Fruit fly (Drosophila melanogaster) whole organism, embryonic: ENCODE results near the gene ClpP.

Experiments used
- BEAF-32 ChIP-seq: fragments of 200-800 bp; sonication (Bioruptor generic); optimal IDR thresholded peaks from 3 replicates; lab custom pipeline; 2017; ENCODE audit warnings: missing biosample characterization, missing genetic modification characterization, mild to moderate bottlenecking, moderate library complexity, missing genetic modification reagents
- BtbVII ChIP-seq: fragments of 200-800 bp; sonication (Bioruptor generic); optimal IDR thresholded peaks from 3 replicates; lab custom pipeline; 2017; ENCODE audit warnings: missing biosample characterization, mild to moderate bottlenecking, missing genetic modification characterization
- CG1024 ChIP-seq: fragments of 200-800 bp; sonication (Bioruptor generic); IDR thresholded peaks from 2 replicates; pipeline ENCODE4 v1.3.6; 2022; ENCODE audit warnings: missing biosample characterization, missing genetic modification characterization
- CG10267 ChIP-seq: fragments of 200-800 bp; sonication (Bioruptor generic); optimal IDR thresholded peaks from 2 replicates; lab custom pipeline; 2018; ENCODE audit warnings: missing biosample characterization, mild to moderate bottlenecking, missing genetic modification characterization, moderate library complexity
- CG11398 ChIP-seq: fragments of 200-800 bp; sonication (Bioruptor generic); optimal IDR thresholded peaks from 2 replicates; lab custom pipeline; 2016; ENCODE audit warnings: missing biosample characterization, missing genetic modification characterization
- CG12391 ChIP-seq: fragments of 200-800 bp; sonication (Bioruptor generic); optimal IDR thresholded peaks from 3 replicates; lab custom pipeline; 2018; ENCODE audit warnings: missing biosample characterization, mild to moderate bottlenecking, missing genetic modification characterization, moderate library complexity
- CG12659 ChIP-seq: fragments of 200-800 bp; sonication (Bioruptor generic); optimal IDR thresholded peaks from 3 replicates; lab custom pipeline; 2017; ENCODE audit warnings: mild to moderate bottlenecking, missing biosample characterization, missing genetic modification reagents, missing genetic modification characterization
- CG14050 ChIP-seq: fragments of 200-800 bp; sonication (Bioruptor generic); IDR thresholded peaks from 3 replicates; pipeline ENCODE4 v1.3.6; 2022; ENCODE audit warnings: missing biosample characterization, missing genetic modification characterization
- CG14710 ChIP-seq: fragments of 200-800 bp; sonication (Bioruptor generic); optimal IDR thresholded peaks from 3 replicates; lab custom pipeline; 2019; ENCODE audit warnings: missing biosample characterization, mild to moderate bottlenecking, missing genetic modification characterization, moderate library complexity
- CG15073 ChIP-seq: fragments of 200-800 bp; sonication (Bioruptor generic); optimal IDR thresholded peaks from 2 replicates; lab custom pipeline; 2016; ENCODE audit warnings: missing biosample characterization, missing genetic modification characterization
- CG1602 ChIP-seq: fragments of 200-800 bp; sonication (Bioruptor generic); optimal IDR thresholded peaks from 3 replicates; lab custom pipeline; 2016; ENCODE audit warnings: missing biosample characterization, missing genetic modification characterization
- CG1603 ChIP-seq: fragments of 200-800 bp; sonication (Bioruptor generic); optimal IDR thresholded peaks from 2 replicates; lab custom pipeline; 2019; ENCODE audit warnings: missing biosample characterization, mild to moderate bottlenecking, missing genetic modification characterization, moderate library complexity
- CG17802 ChIP-seq: fragments of 200-800 bp; sonication (Bioruptor generic); optimal IDR thresholded peaks from 2 replicates; lab custom pipeline; 2018; ENCODE audit warnings: missing biosample characterization, mild to moderate bottlenecking, missing genetic modification characterization, moderate library complexity
- CG1792 ChIP-seq: fragments of 200-800 bp; sonication (Bioruptor generic); optimal IDR thresholded peaks from 2 replicates; lab custom pipeline; 2016; ENCODE audit warnings: missing biosample characterization, missing genetic modification characterization
- CG18476 ChIP-seq: fragments of 200-800 bp; sonication (Bioruptor generic); optimal IDR thresholded peaks from 2 replicates; lab custom pipeline; 2016; ENCODE audit warnings: missing biosample characterization, mild to moderate bottlenecking, missing genetic modification characterization
- CG3847 ChIP-seq: fragments of 200-800 bp; sonication (Bioruptor generic); IDR thresholded peaks from 2 replicates; pipeline ENCODE4 v1.3.6; 2022; ENCODE audit warnings: missing biosample characterization, missing genetic modification characterization
- CG4820 ChIP-seq: fragments of 200-800 bp; sonication (Bioruptor generic); optimal IDR thresholded peaks from 3 replicates; lab custom pipeline; 2016; ENCODE audit warnings: missing biosample characterization, missing genetic modification characterization
- CG6791 ChIP-seq: fragments of 200-800 bp; sonication (Bioruptor generic); IDR thresholded peaks from 3 replicates; pipeline ENCODE4 v1.3.6; 2022; ENCODE audit warnings: missing biosample characterization, missing genetic modification characterization; ENCODE audit not compliant: partially characterized antibody
- CG7786 ChIP-seq: fragments of 200-800 bp; sonication (Bioruptor generic); optimal IDR thresholded peaks from 2 replicates; lab custom pipeline; 2016; ENCODE audit warnings: missing biosample characterization, missing genetic modification characterization
- CG7839 ChIP-seq: fragments of 200-800 bp; sonication (Bioruptor generic); optimal IDR thresholded peaks from 3 replicates; lab custom pipeline; 2018; ENCODE audit warnings: missing biosample characterization, mild to moderate bottlenecking, missing genetic modification characterization, moderate library complexity
- CG9797 ChIP-seq: fragments of 200-800 bp; sonication (Bioruptor generic); optimal IDR thresholded peaks from 3 replicates; lab custom pipeline; 2018; ENCODE audit warnings: missing biosample characterization, mild to moderate bottlenecking, missing genetic modification characterization
- CTCF ChIP-seq: fragments of 200-800 bp; sonication (Bioruptor generic); optimal IDR thresholded peaks from 2 replicates; lab custom pipeline; 2017; ENCODE audit warnings: missing biosample characterization, mild to moderate bottlenecking, missing genetic modification characterization, moderate library complexity
- CrebB ChIP-seq: fragments of 200-800 bp; sonication (Bioruptor generic); optimal IDR thresholded peaks from 3 replicates; lab custom pipeline; 2018; ENCODE audit warnings: missing biosample characterization, mild to moderate bottlenecking, missing genetic modification characterization
- Deaf1 ChIP-seq: fragments of 200-800 bp; optimal IDR thresholded peaks from 3 replicates; lab custom pipeline; 2019; ENCODE audit warnings: missing biosample characterization, mild to moderate bottlenecking, missing genetic modification characterization, moderate library complexity
- Dfd ChIP-seq, 2 experiments: fragments of >200 bp; optimal IDR thresholded peaks; 2 replicates each; lab custom pipeline; 2017; ENCODE audit warnings: missing biosample characterization in 2 of 2, missing genetic modification characterization in 2 of 2
- Doc2 ChIP-seq: fragments of 200-800 bp; sonication (Bioruptor generic); IDR thresholded peaks from 2 replicates; pipeline ENCODE4 v1.3.6; 2022; ENCODE audit warnings: missing biosample characterization, missing genetic modification characterization
- Dp ChIP-seq: fragments of 200-800 bp; sonication (Bioruptor generic); optimal IDR thresholded peaks from 2 replicates; lab custom pipeline; 2018; ENCODE audit warnings: missing biosample characterization, mild to moderate bottlenecking, missing genetic modification characterization, moderate library complexity
- E2f2 ChIP-seq: fragments of 200-800 bp; sonication (Bioruptor generic); IDR thresholded peaks from 2 replicates; pipeline ENCODE4 v1.3.6; 2022; ENCODE audit warnings: missing biosample characterization, missing genetic modification characterization
- H15 ChIP-seq: fragments of 200-800 bp; sonication (Bioruptor generic); IDR thresholded peaks from 3 replicates; pipeline ENCODE4 v1.3.6; 2022; ENCODE audit warnings: missing biosample characterization, missing genetic modification characterization
- HLHmδ ChIP-seq: fragments of 200-800 bp; sonication (Bioruptor generic); optimal IDR thresholded peaks from 2 replicates; lab custom pipeline; 2018; ENCODE audit warnings: missing biosample characterization, mild to moderate bottlenecking, missing genetic modification characterization, moderate library complexity
- Lhr ChIP-seq: fragments of 200-800 bp; sonication (Bioruptor generic); optimal IDR thresholded peaks from 3 replicates; lab custom pipeline; 2017; ENCODE audit warnings: mild to moderate bottlenecking, missing biosample characterization, missing genetic modification reagents, missing genetic modification characterization
- Myb ChIP-seq: fragments of 200-800 bp; sonication (Bioruptor generic); optimal IDR thresholded peaks from 2 replicates; lab custom pipeline; 2016; ENCODE audit warnings: missing biosample characterization, missing genetic modification characterization
- Sox100B ChIP-seq: fragments of 200-800 bp; sonication (Bioruptor generic); optimal IDR thresholded peaks from 3 replicates; lab custom pipeline; 2018; ENCODE audit warnings: missing biosample characterization, mild to moderate bottlenecking, missing genetic modification characterization
- ab ChIP-seq: fragments of 200-800 bp; sonication (Bioruptor generic); optimal IDR thresholded peaks from 2 replicates; lab custom pipeline; 2016; ENCODE audit warnings: missing biosample characterization, missing genetic modification characterization
- al ChIP-seq: fragments of 200-800 bp; sonication (Bioruptor generic); IDR thresholded peaks from 2 replicates; pipeline ENCODE4 v1.3.6; 2022; ENCODE audit warnings: missing biosample characterization, missing genetic modification characterization
- ara ChIP-seq: fragments of 200-800 bp; sonication (Bioruptor generic); IDR thresholded peaks from 2 replicates; pipeline ENCODE4 v1.3.6; 2022; ENCODE audit warnings: missing biosample characterization, missing genetic modification characterization
- gcm2 ChIP-seq: fragments of 200-800 bp; sonication (Bioruptor generic); optimal IDR thresholded peaks from 2 replicates; lab custom pipeline; 2016; ENCODE audit warnings: missing biosample characterization, missing genetic modification characterization
- gfzf ChIP-seq: fragments of 200-800 bp; sonication (Bioruptor generic); optimal IDR thresholded peaks from 2 replicates; lab custom pipeline; 2016; ENCODE audit warnings: missing biosample characterization, mild to moderate bottlenecking, missing genetic modification characterization, moderate library complexity
- jumu ChIP-seq: fragments of 200-800 bp; sonication (Bioruptor generic); optimal IDR thresholded peaks from 3 replicates; lab custom pipeline; 2016; ENCODE audit warnings: missing biosample characterization, missing genetic modification characterization
- luna ChIP-seq: fragments of 200-800 bp; sonication (Bioruptor generic); optimal IDR thresholded peaks from 2 replicates; lab custom pipeline; 2016; ENCODE audit warnings: missing biosample characterization, missing genetic modification characterization
- nmo ChIP-seq: fragments of 200-800 bp; sonication (Bioruptor generic); optimal IDR thresholded peaks from 2 replicates; lab custom pipeline; 2018; ENCODE audit warnings: missing biosample characterization, mild to moderate bottlenecking, missing genetic modification characterization, moderate library complexity
- pfk ChIP-seq: fragments of 200-800 bp; sonication (Bioruptor generic); optimal IDR thresholded peaks from 2 replicates; lab custom pipeline; 2018; ENCODE audit warnings: missing biosample characterization, mild to moderate bottlenecking, missing genetic modification characterization, moderate library complexity
- rib ChIP-seq: fragments of 200-800 bp; sonication (Bioruptor generic); IDR thresholded peaks from 2 replicates; pipeline ENCODE4 v1.3.6; 2022; ENCODE audit warnings: missing biosample characterization, missing genetic modification characterization
- row ChIP-seq: fragments of 200-800 bp; sonication (Bioruptor generic); IDR thresholded peaks from 3 replicates; pipeline ENCODE4 v1.3.6; 2022; ENCODE audit warnings: missing biosample characterization, missing genetic modification characterization
- sens ChIP-seq: fragments of 200-800 bp; sonication (Bioruptor generic); peaks from one replicate; lab custom pipeline; 2016; ENCODE audit warnings: missing biosample characterization, missing genetic modification characterization
- sqz ChIP-seq: fragments of 200-800 bp; sonication (Bioruptor generic); optimal IDR thresholded peaks from 3 replicates; lab custom pipeline; 2018; ENCODE audit warnings: missing biosample characterization, mild to moderate bottlenecking, missing genetic modification characterization
- stwl ChIP-seq: fragments of 200-800 bp; sonication (Bioruptor generic); optimal IDR thresholded peaks from 3 replicates; lab custom pipeline; 2018; ENCODE audit warnings: missing biosample characterization, mild to moderate bottlenecking, missing genetic modification characterization, moderate library complexity
- sug ChIP-seq: fragments of 200-800 bp; optimal IDR thresholded peaks from 2 replicates; lab custom pipeline; 2019; ENCODE audit warnings: missing biosample characterization, mild to moderate bottlenecking, missing genetic modification characterization, moderate library complexity
- tin ChIP-seq: fragments of 200-800 bp; sonication (Bioruptor generic); optimal IDR thresholded peaks from 3 replicates; lab custom pipeline; 2016; ENCODE audit warnings: missing biosample characterization, missing genetic modification characterization
- ttk ChIP-seq: fragments of 200-800 bp; sonication (Bioruptor generic); IDR thresholded peaks from 2 replicates; pipeline ENCODE4 v2.1.2; 2022; ENCODE audit warnings: missing biosample characterization, missing genetic modification characterization
- unc-4 ChIP-seq: fragments of 200-800 bp; sonication (Bioruptor generic); IDR thresholded peaks from 2 replicates; pipeline ENCODE4 v1.3.6; 2022; ENCODE audit warnings: missing biosample characterization, missing genetic modification characterization; ENCODE audit not compliant: partially characterized antibody
- wek ChIP-seq: fragments of 200-800 bp; sonication (Bioruptor generic); optimal IDR thresholded peaks from 3 replicates; lab custom pipeline; 2018; ENCODE audit warnings: missing biosample characterization, mild to moderate bottlenecking, missing genetic modification characterization, moderate library complexity

ClpP gene

DNA sequence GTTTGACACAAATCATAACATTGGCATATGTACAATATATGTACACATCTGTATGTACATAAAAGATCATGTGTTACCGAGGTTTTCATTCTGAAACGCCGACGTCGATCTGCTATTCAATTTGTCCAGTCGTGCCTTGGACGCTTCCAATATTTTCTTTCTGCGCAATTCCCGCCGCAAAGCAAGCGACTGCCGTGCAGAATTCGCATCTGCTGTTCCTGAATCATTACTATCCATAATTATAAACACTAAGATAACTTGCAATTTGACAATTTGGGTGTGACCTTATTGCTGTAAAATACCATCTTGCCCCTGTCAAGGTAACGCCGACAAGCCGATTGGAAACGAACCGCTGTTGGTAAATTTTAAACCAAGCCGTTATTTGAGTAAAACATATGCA lies 44.8 kb upstream of the ClpP start (continued):
- TF ChIP-seq unc-4 (GFP tag; lab: Robert Waterston, UW) (peak; percentile 38; the same call in 1 of the 2 replicates), sens (peak; percentile 72), Deaf1 (tag; lab: Kevin White, UChicago) (no peak), Lhr (GFP tag; lab: Kevin White, UChicago) (no peak), E2f2 (GFP tag; lab: Robert Waterston, UW) (peak; percentile 31), luna (GFP tag; lab: Kevin White, UChicago) (no peak), Dfd (GFP tag; optimal IDR thresholded peaks at IDR 0.05; lab: Kevin White, UChicago) (no peak), gfzf (GFP tag; lab: Kevin White, UChicago) (peak; percentile 76), CG7839 (no peak), CG17802 (tag; lab: Kevin White, UChicago) (peak; percentile 34), pfk (peak; percentile 95), nmo (GFP tag; lab: Kevin White, UChicago) (peak; percentile 9), BEAF-32 (peak; percentile 52), rib (no peak), sug (peak; percentile 12), BtbVII (GFP tag; lab: Kevin White, UChicago) (no peak), HLHmδ (GFP tag; lab: Kevin White, UChicago) (no peak), Doc2 (no peak), CTCF (no peak), ara (no peak), al (GFP tag; lab: Robert Waterston, UW) (no peak), CG9797 (GFP tag; lab: Kevin White, UChicago) (peak; percentile 69), Myb (GFP tag; lab: Kevin White, UChicago) (peak; percentile 90), CG10267 (tag; lab: Kevin White, UChicago) (peak; percentile 5), H15 (GFP tag; lab: Robert Waterston, UW) (no peak), CG6791 (0 out of 3 replicates have a peak, but pooled peaks have one; percentile 36), jumu (GFP tag; lab: Kevin White, UChicago) (no peak), CG4820 (GFP tag; lab: Kevin White, UChicago) (no peak), CG14710 (peak; percentile 23), CG15073 (GFP tag; lab: Kevin White, UChicago) (no peak), gcm2 (GFP tag; lab: Kevin White, UChicago) (no peak), CG3847 (GFP tag; lab: Robert Waterston, UW) (no peak), CG1792 (GFP tag; lab: Kevin White, UChicago) (no peak), Dp (GFP tag; lab: Kevin White, UChicago) (peak; percentile 41), CrebB (tag; lab: Kevin White, UChicago) (no peak), sqz (GFP tag; lab: Kevin White, UChicago) (no peak), CG12391 (tag; lab: Kevin White, UChicago) (no peak), CG1603 (tag; lab: Kevin White, UChicago) (peak; percentile 99), CG18476 (no peak), Sox100B (GFP tag; lab: Kevin White, UChicago) (no peak), row (GFP tag; lab: Robert Waterston, UW) (peak; percentile 46; the same call in 1 of the 3 replicates), stwl (tag; lab: Kevin White, UChicago) (peak; percentile 63), wek (GFP tag; lab: Kevin White, UChicago) (peak; percentile 10), ttk (GFP tag; lab: Robert Waterston, UW) (no peak), CG1602 (GFP tag; lab: Kevin White, UChicago) (no peak), CG12659 (GFP tag; lab: Kevin White, UChicago) (peak; percentile 62), ab (GFP tag; lab: Kevin White, UChicago) (no peak), CG11398 (no peak), tin (GFP tag; lab: Kevin White, UChicago) (no peak), CG7786 (no peak), CG14050 (GFP tag; lab: Robert Waterston, UW) (no peak), CG1024 (GFP tag; lab: Robert Waterston, UW) (0 out of 2 replicates have a peak, but pooled peaks have one; percentile 42)
